Fruit fly (Drosophila melanogaster) whole organism, pupa: ENCODE measurements around the gene sob.

Experiments
- CG10348 ChIP-seq: fragments of 200-800 bp; sonication (Bioruptor generic); IDR thresholded peaks from 2 replicates; pipeline ENCODE4 v1.3.6; 2022; ENCODE audit warnings: missing biosample characterization, missing genetic modification characterization
- CG12605 ChIP-seq: fragments of 200-800 bp; sonication (Bioruptor generic); IDR thresholded peaks from 2 replicates; pipeline ENCODE4 v1.3.6; 2022; ENCODE audit warnings: missing biosample characterization, missing genetic modification characterization
- CG13204 ChIP-seq: fragments of 200-800 bp; sonication (Bioruptor generic); optimal IDR thresholded peaks from 2 replicates; lab custom pipeline; 2018; ENCODE audit warnings: missing biosample characterization, mild to moderate bottlenecking, missing genetic modification characterization, moderate library complexity
- CG14655 ChIP-seq: fragments of 200-800 bp; sonication (Bioruptor generic); optimal IDR thresholded peaks from 3 replicates; lab custom pipeline; 2017; ENCODE audit warnings: mild to moderate bottlenecking, missing biosample characterization, missing genetic modification reagents, missing genetic modification characterization
- CG15710 ChIP-seq: fragments of 200-800 bp; sonication (Bioruptor generic); optimal IDR thresholded peaks from 2 replicates; lab custom pipeline; 2018; ENCODE audit warnings: missing biosample characterization, mild to moderate bottlenecking, missing genetic modification characterization, moderate library complexity
- CG17806 ChIP-seq: fragments of 200-800 bp; sonication (Bioruptor generic); optimal IDR thresholded peaks from 2 replicates; lab custom pipeline; 2018; ENCODE audit warnings: missing biosample characterization, mild to moderate bottlenecking, missing genetic modification characterization, moderate library complexity
- CG32121 ChIP-seq: fragments of 200-800 bp; sonication (Bioruptor generic); IDR thresholded peaks from 2 replicates; pipeline ENCODE4 v1.3.6; 2022; ENCODE audit warnings: missing biosample characterization, missing genetic modification characterization
- CG34367 ChIP-seq: fragments of 200-800 bp; sonication (Bioruptor generic); optimal IDR thresholded peaks from 2 replicates; lab custom pipeline; 2018; ENCODE audit warnings: missing biosample characterization, mild to moderate bottlenecking, missing genetic modification characterization
- CG4496 ChIP-seq: fragments of 200-800 bp; sonication (Bioruptor generic); IDR thresholded peaks from 3 replicates; pipeline ENCODE4 v1.3.6; 2022; ENCODE audit warnings: missing biosample characterization, missing genetic modification characterization
- CG8159 ChIP-seq: fragments of 200-800 bp; sonication (Bioruptor generic); optimal IDR thresholded peaks from 3 replicates; lab custom pipeline; 2018; ENCODE audit warnings: missing biosample characterization, mild to moderate bottlenecking, missing genetic modification characterization, moderate library complexity
- CG8301 ChIP-seq: fragments of 200-800 bp; sonication (Bioruptor generic); optimal IDR thresholded peaks from 2 replicates; lab custom pipeline; 2018; ENCODE audit warnings: missing biosample characterization, mild to moderate bottlenecking, missing genetic modification characterization
- CG9948 ChIP-seq: fragments of 200-800 bp; sonication (Bioruptor generic); optimal IDR thresholded peaks from 2 replicates; lab custom pipeline; 2018; ENCODE audit warnings: missing biosample characterization, mild to moderate bottlenecking, missing genetic modification characterization, moderate library complexity
- D1 ChIP-seq: fragments of 200-800 bp; sonication (Bioruptor generic); optimal IDR thresholded peaks from 2 replicates; lab custom pipeline; 2018; ENCODE audit warnings: missing biosample characterization, mild to moderate bottlenecking, missing genetic modification characterization, moderate library complexity
- EcR ChIP-seq: fragments of 200-800 bp; sonication (Bioruptor generic); optimal IDR thresholded peaks from 3 replicates; lab custom pipeline; 2019; ENCODE audit warnings: missing biosample characterization, missing genetic modification characterization, mild to moderate bottlenecking, moderate library complexity, missing genetic modification reagents
- Ets98B ChIP-seq: fragments of 200-800 bp; sonication (Bioruptor generic); IDR thresholded peaks from 2 replicates; pipeline ENCODE4 v1.3.6; 2022; ENCODE audit warnings: missing biosample characterization, missing genetic modification characterization
- Pif1A ChIP-seq: fragments of 200-800 bp; sonication (Bioruptor generic); optimal IDR thresholded peaks from 3 replicates; lab custom pipeline; 2016; ENCODE audit warnings: missing biosample characterization, missing genetic modification characterization
- Pif1B ChIP-seq: fragments of 200-800 bp; sonication (Bioruptor generic); optimal IDR thresholded peaks from 3 replicates; lab custom pipeline; 2016; ENCODE audit warnings: missing biosample characterization, missing genetic modification characterization
- Snoo ChIP-seq: fragments of 200-800 bp; sonication (Bioruptor generic); optimal IDR thresholded peaks from 3 replicates; lab custom pipeline; 2017; ENCODE audit warnings: missing biosample characterization, mild to moderate bottlenecking, missing genetic modification characterization, inconsistent platforms
- fd96Ca ChIP-seq: fragments of 200-800 bp; sonication (Bioruptor generic); IDR thresholded peaks from 3 replicates; pipeline ENCODE4 v1.3.6; 2022; ENCODE audit warnings: missing biosample characterization, missing genetic modification characterization
- gl ChIP-seq: fragments of 200-800 bp; sonication (Bioruptor generic); optimal IDR thresholded peaks from 2 replicates; lab custom pipeline; 2018; ENCODE audit warnings: missing biosample characterization, mild to moderate bottlenecking, missing genetic modification characterization
- rn ChIP-seq: fragments of 200-800 bp; sonication (Bioruptor generic); IDR thresholded peaks from 2 replicates; pipeline ENCODE4 v1.3.6; 2022; ENCODE audit warnings: missing biosample characterization, missing genetic modification characterization

sob gene

dm6 chr2L:3588841-3589240 lies 8.3 kb upstream of the sob start:
- TF ChIP-seq CG8159 (tag; lab: Kevin White, UChicago) (no peak), CG13204 (no peak), CG9948 (no peak), CG8301 (tag; lab: Kevin White, UChicago) (no peak), D1 (tag; lab: Kevin White, UChicago) (no peak), Ets98B (no peak), CG34367 (no peak), CG15710 (no peak)

- peak; percentile 86 for TF ChIP-seq CG8159 (tag; lab: Kevin White, UChicago)
- peak; percentile 55 for TF ChIP-seq CG8301 (tag; lab: Kevin White, UChicago)
- peak; percentile 49 for TF ChIP-seq Ets98B
- no peak; the same call in 1 of the 2 replicates for TF ChIP-seq CG32121 (GFP tag; lab: Robert Waterston, UW)
- TF ChIP-seq CG4496 (GFP tag; lab: Robert Waterston, UW), result peak; percentile 34; the same call in 1 of the 3 replicates
- TF ChIP-seq Pif1A (GFP tag; lab: Kevin White, UChicago), result peak; percentile 58
- no peak for TF ChIP-seq CG10348 (GFP tag; lab: Robert Waterston, UW)
- peak; percentile 84 for TF ChIP-seq CG15710
- TF ChIP-seq EcR (GFP tag; lab: Kevin White, UChicago), result peak; percentile 18
- peak; percentile 43 for TF ChIP-seq gl (tag; lab: Kevin White, UChicago)
- peak; percentile 76 for TF ChIP-seq CG9948
- TF ChIP-seq CG13204, result peak; percentile 62
- no peak for TF ChIP-seq fd96Ca (GFP tag; lab: Robert Waterston, UW)
- peak; percentile 59 for TF ChIP-seq Pif1B (GFP tag; lab: Kevin White, UChicago)
- TF ChIP-seq CG14655, result peak; percentile 73
- TF ChIP-seq D1 (tag; lab: Kevin White, UChicago), result peak; percentile 50
- peak; percentile 55 for TF ChIP-seq Snoo (tag; lab: Kevin White, UChicago)
- peak; percentile 79 for TF ChIP-seq CG17806
- TF ChIP-seq CG12605 (GFP tag; lab: Robert Waterston, UW), result peak; percentile 63
- TF ChIP-seq CG34367, result peak; percentile 66
- TF ChIP-seq rn, result peak; percentile 35; the same call in 1 of the 2 replicates
- TF ChIP-seq, all 21 proteins: peak for 18
These were observed 7.6 kb upstream of the sob start for dm6 chr2L:3587907-3588733.

dm6 chr2L:3587286-3587685 lies 6.7 kb upstream of the sob start:
- TF ChIP-seq CG4496 (GFP tag; lab: Robert Waterston, UW), result no peak
- TF ChIP-seq CG9948, result peak; percentile 4
- TF ChIP-seq Snoo (tag; lab: Kevin White, UChicago), result no peak
- no peak for TF ChIP-seq CG15710
- no peak for TF ChIP-seq Pif1A (GFP tag; lab: Kevin White, UChicago)
- TF ChIP-seq Pif1B (GFP tag; lab: Kevin White, UChicago), result no peak
- TF ChIP-seq rn, result no peak
- TF ChIP-seq CG17806, result no peak
- TF ChIP-seq CG14655, result peak; percentile 17
- no peak for TF ChIP-seq CG13204

dm6 chr2L:3585318-3585717 lies 4.7 kb upstream of the sob start:
- no peak for TF ChIP-seq fd96Ca (GFP tag; lab: Robert Waterston, UW)
- no peak for TF ChIP-seq CG32121 (GFP tag; lab: Robert Waterston, UW)
- no peak for TF ChIP-seq CG15710
- no peak for TF ChIP-seq CG10348 (GFP tag; lab: Robert Waterston, UW)
- TF ChIP-seq gl (tag; lab: Kevin White, UChicago), result no peak

dm6 chr2L:3584296-3584671 lies 3.7 kb upstream of the sob start:
- TF ChIP-seq CG32121 (GFP tag; lab: Robert Waterston, UW), result no peak
- no peak for TF ChIP-seq CG8301 (tag; lab: Kevin White, UChicago)
- no peak for TF ChIP-seq EcR (GFP tag; lab: Kevin White, UChicago)
- no peak for TF ChIP-seq CG14655
- no peak for TF ChIP-seq CG10348 (GFP tag; lab: Robert Waterston, UW)
- TF ChIP-seq Snoo (tag; lab: Kevin White, UChicago), result no peak
- TF ChIP-seq CG34367, result no peak
- TF ChIP-seq CG13204, result no peak
- no peak for TF ChIP-seq CG12605 (GFP tag; lab: Robert Waterston, UW)
- no peak for TF ChIP-seq gl (tag; lab: Kevin White, UChicago)

- TF ChIP-seq Ets98B (no peak), CG34367 (peak; percentile 24), Pif1A (GFP tag; lab: Kevin White, UChicago) (peak; percentile 41), CG14655 (peak; percentile 49), CG8159 (tag; lab: Kevin White, UChicago) (peak; percentile 61), D1 (tag; lab: Kevin White, UChicago) (no peak), CG15710 (peak; percentile 45), CG8301 (tag; lab: Kevin White, UChicago) (peak; percentile 16), CG4496 (GFP tag; lab: Robert Waterston, UW) (no peak), CG32121 (GFP tag; lab: Robert Waterston, UW) (no peak), CG17806 (peak; percentile 52), Snoo (tag; lab: Kevin White, UChicago) (peak; percentile 8), CG9948 (peak; percentile 48), rn (0 out of 2 replicates have a peak, but pooled peaks have one; percentile 23)
These were observed 3.1 kb upstream of the sob start for dm6 chr2L:3583405-3584295.
